Worm (Caenorhabditis elegans) whole organism, L4 larva: ENCODE results near the gene msp-76.

ENCODE experiments used
- D1046.2 ChIP-seq: fragments of 200-800 bp; sonication (Bioruptor generic); IDR thresholded peaks from 2 replicates; pipeline ENCODE4 v1.3.6; 2022; ENCODE audit warnings: missing genetic modification characterization, missing compliant biosample characterization
- F10B5.3 ChIP-seq: sonication (generic microtip); optimal IDR thresholded peaks from 2 replicates; lab custom pipeline; 2016; ENCODE audit warnings: mild to moderate bottlenecking, missing genetic modification characterization, missing compliant biosample characterization
- T20F7.1 ChIP-seq: fragments of 200-800 bp; sonication (Bioruptor generic); optimal IDR thresholded peaks from 2 replicates; lab custom pipeline; 2018; ENCODE audit warnings: mild to moderate bottlenecking, missing genetic modification characterization, missing compliant biosample characterization
- Y48G9A.11 ChIP-seq: fragments of 200-800 bp; sonication (Bioruptor generic); IDR thresholded peaks from 2 replicates; pipeline ENCODE4 v1.3.6; 2022; ENCODE audit warnings: missing genetic modification reagents, missing genetic modification characterization, missing compliant biosample characterization
- Y75B8A.6 ChIP-seq: fragments of 200-800 bp; sonication (Bioruptor generic); IDR thresholded peaks from 2 replicates; pipeline ENCODE4 v1.3.6; 2022; ENCODE audit warnings: missing genetic modification reagents, missing genetic modification characterization, missing compliant biosample characterization
- aha-1 ChIP-seq: fragments of 150-350 bp; peaks from one replicate; lab custom pipeline; 2014; ENCODE audit warnings: missing biosample characterization, missing genetic modification characterization
- aly-2 ChIP-seq: sonication (generic microtip); optimal IDR thresholded peaks from 2 replicates; lab custom pipeline; 2018; ENCODE audit warnings: missing biosample characterization, missing genetic modification characterization
- ceh-20 ChIP-seq: fragments of 200-800 bp; sonication (Bioruptor generic); IDR thresholded peaks from 2 replicates; pipeline ENCODE4 v1.3.6; 2022; ENCODE audit warnings: missing genetic modification reagents, missing genetic modification characterization, missing compliant biosample characterization
- cey-2 ChIP-seq: sonication (generic microtip); optimal IDR thresholded peaks from 3 replicates; lab custom pipeline; 2017; ENCODE audit warnings: missing genetic modification characterization, mild to moderate bottlenecking, missing compliant biosample characterization, antibody characterized with exemption, borderline replicate concordance; ENCODE audit not compliant: insufficient read depth
- daf-12 ChIP-seq: fragments of 150-350 bp; optimal IDR thresholded peaks from 2 replicates; lab custom pipeline; 2014; ENCODE audit warnings: missing biosample characterization, missing genetic modification reagents, missing genetic modification characterization
- daf-16 ChIP-seq, 3 experiments: sonication (generic microtip); optimal IDR thresholded peaks; 2 replicates each; lab custom pipeline; 2016 to 2017; ENCODE audit warnings: missing genetic modification characterization in 3 of 3, missing genetic modification reagents in 3 of 3, mild to moderate bottlenecking in 2 of 3, missing compliant biosample characterization in 2 of 3, missing biosample characterization in 1 of 3, moderate library complexity in 1 of 3
- dmd-6 ChIP-seq: fragments of 200-800 bp; sonication (Bioruptor generic); IDR thresholded peaks from 2 replicates; pipeline ENCODE4 v1.3.6; 2022; ENCODE audit warnings: missing genetic modification reagents, missing genetic modification characterization, missing compliant biosample characterization
- duxl-1 ChIP-seq: sonication (generic microtip); optimal IDR thresholded peaks from 2 replicates; lab custom pipeline; 2016; ENCODE audit warnings: mild to moderate bottlenecking, missing genetic modification characterization, moderate library complexity, missing compliant biosample characterization; ENCODE audit not compliant: poor library complexity
- gei-8 ChIP-seq: fragments of 200-800 bp; sonication (Bioruptor generic); optimal IDR thresholded peaks from 2 replicates; lab custom pipeline; 2018; ENCODE audit warnings: mild to moderate bottlenecking, missing genetic modification characterization, missing compliant biosample characterization
- hlh-11 ChIP-seq: fragments of 200-800 bp; sonication (Bioruptor generic); optimal IDR thresholded peaks from 2 replicates; lab custom pipeline; 2018; ENCODE audit warnings: mild to moderate bottlenecking, missing genetic modification characterization, missing compliant biosample characterization
- hlh-30 ChIP-seq: sonication (generic microtip); optimal IDR thresholded peaks from 2 replicates; lab custom pipeline; 2017; ENCODE audit warnings: antibody characterized with exemption, mild to moderate bottlenecking, missing genetic modification characterization, missing compliant biosample characterization; ENCODE audit not compliant: insufficient read depth
- lin-29 ChIP-seq: fragments of 200-800 bp; sonication (Bioruptor generic); IDR thresholded peaks from 2 replicates; pipeline ENCODE4 v1.3.6; 2022; ENCODE audit warnings: missing genetic modification reagents, missing genetic modification characterization, missing compliant biosample characterization
- lsy-2 ChIP-seq, 2 experiments: fragments of 150-350 bp in 1 of 2; sonication (generic microtip) in 1 of 2; optimal IDR thresholded peaks; 2 replicates each; lab custom pipeline; 2014 to 2017; ENCODE audit warnings: missing biosample characterization in 2 of 2, missing genetic modification characterization in 2 of 2
- madf-9 ChIP-seq: fragments of 200-800 bp; sonication (Bioruptor generic); conservative IDR thresholded peaks from 2 replicates; pipeline ENCODE4 v1.3.6; 2022; ENCODE audit warnings: missing genetic modification reagents, missing genetic modification characterization, missing compliant biosample characterization
- mdl-1 ChIP-seq, 2 experiments: fragments of 150-350 bp in 1 of 2; sonication (generic microtip) in 1 of 2; optimal IDR thresholded peaks; 2 replicates each; lab custom pipeline; 2014 to 2017; ENCODE audit warnings: missing biosample characterization in 2 of 2, missing genetic modification characterization in 2 of 2
- mdt-29 ChIP-seq: fragments of 200-800 bp; sonication (Bioruptor generic); IDR thresholded peaks from 2 replicates; pipeline ENCODE4 v1.3.6; 2022; ENCODE audit warnings: missing genetic modification reagents, missing genetic modification characterization, missing compliant biosample characterization
- mxl-2 ChIP-seq: fragments of 200-800 bp; sonication (Bioruptor generic); conservative IDR thresholded peaks from 2 replicates; pipeline ENCODE4 v1.3.6; 2022; ENCODE audit warnings: missing genetic modification reagents, missing genetic modification characterization, missing compliant biosample characterization
- mxl-3 ChIP-seq: fragments of 200-800 bp; sonication (Bioruptor generic); optimal IDR thresholded peaks from 2 replicates; lab custom pipeline; 2018; ENCODE audit warnings: mild to moderate bottlenecking, missing genetic modification characterization, missing compliant biosample characterization
- nhr-11 ChIP-seq: fragments of 150-350 bp; optimal IDR thresholded peaks from 2 replicates; lab custom pipeline; 2014; ENCODE audit warnings: missing biosample characterization, missing genetic modification characterization
- nhr-28 ChIP-seq: fragments of 150-350 bp; optimal IDR thresholded peaks from 2 replicates; lab custom pipeline; 2014; ENCODE audit warnings: missing biosample characterization, missing genetic modification characterization
- nhr-41 ChIP-seq: fragments of 200-800 bp; sonication (Bioruptor generic); IDR thresholded peaks from 2 replicates; pipeline ENCODE4 v1.3.6; 2022; ENCODE audit warnings: missing genetic modification reagents, missing genetic modification characterization, missing compliant biosample characterization
- nhr-42 ChIP-seq: fragments of 200-800 bp; sonication (Bioruptor generic); IDR thresholded peaks from 2 replicates; pipeline ENCODE4 v1.3.6; 2022; ENCODE audit warnings: missing genetic modification characterization, missing compliant biosample characterization
- nhr-48 ChIP-seq: sonication (generic microtip); optimal IDR thresholded peaks from 2 replicates; lab custom pipeline; 2016; ENCODE audit warnings: mild to moderate bottlenecking, missing genetic modification characterization, missing compliant biosample characterization
- nhr-76 ChIP-seq: fragments of 150-350 bp; optimal IDR thresholded peaks from 2 replicates; lab custom pipeline; 2014; ENCODE audit warnings: missing biosample characterization, missing genetic modification characterization
- pqm-1 ChIP-seq: sonication (generic microtip); optimal IDR thresholded peaks from 2 replicates; lab custom pipeline; 2017; ENCODE audit warnings: missing biosample characterization, missing genetic modification characterization
- sdz-12 ChIP-seq: fragments of 200-800 bp; sonication (Bioruptor generic); optimal IDR thresholded peaks from 2 replicates; lab custom pipeline; 2018; ENCODE audit warnings: mild to moderate bottlenecking, missing genetic modification characterization, missing compliant biosample characterization
- snpc-1.2 ChIP-seq: fragments of 200-800 bp; sonication (Bioruptor generic); IDR thresholded peaks from 2 replicates; pipeline ENCODE4 v1.3.6; 2022; ENCODE audit warnings: missing genetic modification reagents, missing genetic modification characterization, missing compliant biosample characterization
- spr-3 ChIP-seq: fragments of 200-800 bp; sonication (Bioruptor generic); optimal IDR thresholded peaks from 2 replicates; lab custom pipeline; 2018; ENCODE audit warnings: mild to moderate bottlenecking, missing genetic modification characterization, missing compliant biosample characterization
- unc-39 ChIP-seq: sonication (generic microtip); optimal IDR thresholded peaks from 2 replicates; lab custom pipeline; 2017; ENCODE audit warnings: missing biosample characterization, missing genetic modification characterization
- unc-62 ChIP-seq, 3 experiments: fragments of 150-350 bp in 1 of 3; sonication (generic microtip); optimal IDR thresholded peaks in 2 of 3; peaks in 1 of 3; 1 replicate in 1 of 3; 2 replicates in 2 of 3; lab custom pipeline; 2014 to 2017; ENCODE audit warnings: missing biosample characterization in 3 of 3, missing genetic modification characterization in 3 of 3, missing genetic modification reagents in 3 of 3, missing genotype in 1 of 3
- zag-1 ChIP-seq: fragments of 150-350 bp; optimal IDR thresholded peaks from 2 replicates; lab custom pipeline; 2014; ENCODE audit warnings: missing biosample characterization, missing genetic modification characterization
- zfp-3 ChIP-seq: fragments of 200-800 bp; sonication (Bioruptor generic); conservative IDR thresholded peaks from 2 replicates; pipeline ENCODE4 v1.3.6; 2022; ENCODE audit warnings: missing genetic modification reagents, missing genetic modification characterization, missing compliant biosample characterization
- zip-11 ChIP-seq: fragments of 200-800 bp; sonication (Bioruptor generic); IDR thresholded peaks from 2 replicates; pipeline ENCODE4 v1.3.6; 2022; ENCODE audit warnings: missing genetic modification characterization, missing compliant biosample characterization
- ztf-7 ChIP-seq: fragments of 150-350 bp; optimal IDR thresholded peaks from 2 replicates; lab custom pipeline; 2014; ENCODE audit warnings: missing biosample characterization, missing genetic modification characterization

Gene msp-76

DNA sequence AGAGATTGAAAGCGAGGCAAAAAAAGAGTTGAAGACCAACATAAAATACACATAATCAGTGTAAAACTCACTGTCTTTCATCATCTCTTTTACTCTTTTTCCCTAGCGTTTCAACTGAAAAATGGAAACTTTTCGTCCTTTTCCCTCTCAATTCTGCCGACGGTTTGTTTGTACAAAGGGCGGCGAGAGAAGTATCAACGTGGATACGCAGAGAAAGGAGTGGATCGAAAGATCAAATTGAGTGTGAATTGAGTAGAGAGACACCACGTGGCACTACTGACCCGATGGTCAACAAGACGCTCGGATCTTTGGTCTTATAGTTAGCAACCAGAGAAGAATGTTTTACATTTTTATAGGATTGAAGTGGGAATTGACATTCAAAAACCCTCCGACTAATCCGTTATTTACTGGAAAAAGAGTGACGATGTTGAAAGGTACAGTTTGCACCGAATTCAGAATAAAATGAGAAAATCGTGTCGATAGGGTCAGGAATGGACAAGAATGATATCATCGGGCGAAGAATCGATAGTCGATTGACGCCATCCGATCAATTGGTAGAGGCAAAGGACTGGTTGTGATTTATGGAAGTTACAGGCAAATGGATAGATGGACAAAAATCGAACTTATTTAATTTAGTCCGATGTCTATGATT, 17.7 kb upstream of the msp-76 start (continued):
- TF ChIP-seq daf-16 (GFP tag; optimal IDR thresholded peaks at IDR 0.05; lab: Kevin White, UChicago) (peak in 1 of 2 experiments; percentile 39), daf-16 (tag; optimal IDR thresholded peaks at IDR 0.05; lab: Kevin White, UChicago) (peak; percentile 84), mdt-29 (GFP tag; lab: Robert Waterston, UW) (no peak), mxl-3 (GFP tag; lab: Kevin White, UChicago) (peak; percentile 86), F10B5.3 (tag; lab: Kevin White, UChicago) (peak; percentile 12), T20F7.1 (no peak), hlh-11 (peak; percentile 84), nhr-42 (GFP tag; lab: Robert Waterston, UW) (no peak), pqm-1 (peak; percentile 79)

- TF ChIP-seq madf-9 (GFP tag; lab: Robert Waterston, UW) (no peak), cey-2 (tag; lab: Kevin White, UChicago) (peak; percentile 53), nhr-41 (GFP tag; lab: Robert Waterston, UW) (no peak), mxl-2 (no peak), mdt-29 (GFP tag; lab: Robert Waterston, UW) (no peak), zip-11 (GFP tag; lab: Robert Waterston, UW) (no peak), daf-12 (no peak), nhr-48 (tag; lab: Kevin White, UChicago) (peak; percentile 32), zfp-3 (GFP tag; lab: Robert Waterston, UW) (no peak), duxl-1 (tag; lab: Kevin White, UChicago) (no peak), hlh-30 (tag; lab: Kevin White, UChicago) (peak; percentile 71), snpc-1.2 (GFP tag; lab: Robert Waterston, UW) (no peak), T20F7.1 (no peak), gei-8 (peak; percentile 38), Y75B8A.6 (no peak), D1046.2 (no peak), sdz-12 (GFP tag; lab: Kevin White, UChicago) (no peak), mdl-1 (tag; optimal IDR thresholded peaks at IDR 0.05; lab: Kevin White, UChicago) (peak in 1 of 2 experiments; percentile 80), unc-62 (GFP tag; optimal IDR thresholded peaks at IDR 0.05 in 1 of 2; lab: Kevin White, UChicago) (peak in 1 of 2 experiments; percentile 66), unc-62 (tag; optimal IDR thresholded peaks at IDR 0.05; lab: Kevin White, UChicago) (no peak), aha-1 (tag; lab: Kevin White, UChicago) (peak; percentile 97), dmd-6 (GFP tag; lab: Robert Waterston, UW) (peak; percentile 59), lsy-2 (tag; optimal IDR thresholded peaks at IDR 0.05; lab: Kevin White, UChicago) (peak in 1 of 2 experiments; percentile 82), mxl-3 (GFP tag; lab: Kevin White, UChicago) (peak; percentile 7), nhr-11 (tag; lab: Kevin White, UChicago) (no peak), ceh-20 (no peak), hlh-11 (peak; percentile 73), Y48G9A.11 (no peak), lin-29 (GFP tag; lab: Robert Waterston, UW) (no peak), nhr-28 (peak; percentile 82)
These were observed 16.4 kb upstream of the msp-76 start for ce11 chrIV:9672434-9672833.

ce11 chrIV:9673206-9673605, 15.6 kb upstream of the msp-76 start:
- TF ChIP-seq ztf-7 (tag; lab: Kevin White, UChicago) (no peak), zag-1 (tag; lab: Kevin White, UChicago) (no peak), spr-3 (GFP tag; lab: Kevin White, UChicago) (no peak), nhr-76 (tag; lab: Kevin White, UChicago) (no peak), unc-62 (GFP tag; optimal IDR thresholded peaks at IDR 0.05 in 1 of 2; lab: Kevin White, UChicago) (peak in 1 of 2 experiments; percentile 84), unc-62 (tag; optimal IDR thresholded peaks at IDR 0.05; lab: Kevin White, UChicago) (no peak), unc-39 (tag; lab: Kevin White, UChicago) (no peak), aly-2 (tag; lab: Kevin White, UChicago) (no peak)
